Fruit fly (Drosophila melanogaster): ENCODE measurements around the gene Frq1.

Frq1 gene

DNA sequence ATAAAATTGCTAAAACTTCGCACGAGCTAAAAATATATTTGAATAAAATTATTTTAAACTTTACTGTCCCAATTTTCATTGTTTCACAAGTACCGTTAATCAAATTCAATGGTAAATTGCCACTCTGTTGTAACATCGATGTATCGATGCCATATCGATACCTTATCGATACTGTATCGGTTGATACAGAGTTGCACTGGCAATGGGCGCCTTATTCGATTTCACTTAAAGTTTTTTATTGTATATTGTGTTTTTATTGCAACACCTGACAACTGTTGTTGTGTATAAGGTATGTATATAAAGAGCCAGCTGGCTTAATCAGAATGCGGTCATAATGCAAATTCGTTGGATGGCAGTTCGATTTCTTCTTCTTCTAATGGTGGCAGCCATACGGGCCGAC, 16.9 kb upstream of the Frq1 start, which contains the start of gene CG43229 (continued):
- no peak for TF ChIP-seq CG12391 (tag; optimal IDR thresholded peaks at IDR 0.05)
- TF ChIP-seq ken (GFP tag; IDR thresholded peaks at IDR 0.05), result no peak
- TF ChIP-seq zfh1 (GFP tag; IDR thresholded peaks at IDR 0.05), result no peak
- no peak for TF ChIP-seq Dad (GFP tag; optimal IDR thresholded peaks at IDR 0.05)
- TF ChIP-seq schlank (tag; optimal IDR thresholded peaks at IDR 0.05), result no peak
- no peak for TF ChIP-seq Rfx (GFP tag; IDR thresholded peaks at IDR 0.05)
- TF ChIP-seq sr (GFP tag; IDR thresholded peaks at IDR 0.05), result no peak
- no peak for TF ChIP-seq CG14050 (GFP tag; IDR thresholded peaks at IDR 0.05)
- TF ChIP-seq Dip3 (GFP tag; optimal IDR thresholded peaks at IDR 0.05), result no peak
- TF ChIP-seq CG18262 (tag; optimal IDR thresholded peaks at IDR 0.05), result no peak
- no peak for TF ChIP-seq CG31365 (tag; optimal IDR thresholded peaks at IDR 0.05)
- no peak for TF ChIP-seq vvl (GFP tag; IDR thresholded peaks at IDR 0.05)
- peak; percentile 79 for TF ChIP-seq ato (GFP tag; IDR thresholded peaks at IDR 0.05; ENCODE audit: partially characterized antibody)
- TF ChIP-seq CG11398 (GFP tag; optimal IDR thresholded peaks at IDR 0.05), result no peak
- TF ChIP-seq bab2 (GFP tag; optimal IDR thresholded peaks at IDR 0.05), result no peak
- TF ChIP-seq CG7271 (tag; optimal IDR thresholded peaks at IDR 0.05), result no peak
- TF ChIP-seq br (optimal IDR thresholded peaks at IDR 0.05), result no peak
- TF ChIP-seq CG11723 (GFP tag; optimal IDR thresholded peaks at IDR 0.05), result no peak
- no peak for TF ChIP-seq dati (GFP tag; IDR thresholded peaks at IDR 0.05)
- TF ChIP-seq lov (optimal IDR thresholded peaks at IDR 0.05), result no peak
- TF ChIP-seq lov (GFP tag; IDR thresholded peaks at IDR 0.05), result no peak
- peak; percentile 79 for TF ChIP-seq BEAF-32 (GFP tag; optimal IDR thresholded peaks at IDR 0.05)
- TF ChIP-seq dm (GFP tag; optimal IDR thresholded peaks at IDR 0.05), result no peak
- no peak for TF ChIP-seq CG17568 (GFP tag; optimal IDR thresholded peaks at IDR 0.05)
- TF ChIP-seq CG32767 (GFP tag; IDR thresholded peaks at IDR 0.05), result no peak
- no peak for TF ChIP-seq ash1 (GFP tag; optimal IDR thresholded peaks at IDR 0.05)
- TF ChIP-seq tin (GFP tag; optimal IDR thresholded peaks at IDR 0.05), result no peak
- TF ChIP-seq cg (GFP tag; optimal IDR thresholded peaks at IDR 0.05), result no peak
- no peak for TF ChIP-seq CG3995 (GFP tag; optimal IDR thresholded peaks at IDR 0.05)
- no peak for TF ChIP-seq CG8944 (GFP tag; optimal IDR thresholded peaks at IDR 0.05)
- TF ChIP-seq Ravus (GFP tag; IDR thresholded peaks at IDR 0.05), result no peak
- no peak for TF ChIP-seq caup (GFP tag; optimal IDR thresholded peaks at IDR 0.05; ENCODE audit: severe bottlenecking)
- TF ChIP-seq crol (GFP tag; IDR thresholded peaks at IDR 0.05), result no peak
- peak; percentile 14 for TF ChIP-seq Myb (GFP tag; optimal IDR thresholded peaks at IDR 0.05)
- TF ChIP-seq az2 (GFP tag; optimal IDR thresholded peaks at IDR 0.05), result no peak
- no peak for TF ChIP-seq CG17186 (GFP tag; optimal IDR thresholded peaks at IDR 0.05)
- TF ChIP-seq CG10543 (GFP tag; optimal IDR thresholded peaks at IDR 0.05), result no peak
- no peak for TF ChIP-seq cato (GFP tag; optimal IDR thresholded peaks at IDR 0.05; ENCODE audit: borderline replicate concordance)
- TF ChIP-seq CG33557 (GFP tag; optimal IDR thresholded peaks at IDR 0.05), result no peak
- TF ChIP-seq Asciz (GFP tag; optimal IDR thresholded peaks at IDR 0.05), result no peak
- TF ChIP-seq CG17829 (tag; optimal IDR thresholded peaks at IDR 0.05), result no peak
- peak; percentile 80; the same call in 2 of the 4 replicates for TF ChIP-seq chinmo (GFP tag; IDR thresholded peaks at IDR 0.05; ENCODE audit: partially characterized antibody)
- no peak for TF ChIP-seq Hmr (GFP tag; optimal IDR thresholded peaks at IDR 0.05)
- TF ChIP-seq CG17361 (GFP tag; IDR thresholded peaks at IDR 0.05), result no peak
- no peak for TF ChIP-seq CG31388 (GFP tag; optimal IDR thresholded peaks at IDR 0.05)
- no peak for TF ChIP-seq CG6654 (GFP tag; optimal IDR thresholded peaks at IDR 0.05)
- no peak for TF ChIP-seq Ssrp (tag; optimal IDR thresholded peaks at IDR 0.05)
- no peak for TF ChIP-seq CG8089 (GFP tag; optimal IDR thresholded peaks at IDR 0.05)
- no peak for TF ChIP-seq eve (GFP tag; optimal IDR thresholded peaks at IDR 0.05)

Measured in whole organism, embryonic.